Fruit fly (Drosophila melanogaster): ENCODE results near the gene CG46396.

The CG46396 gene

dm6 chr3R:6303738-6304137, at the start of gene CG46396:
Gene CG46396, plus strand, starts transcription at chr3R:6304038.
- TF ChIP-seq psq (optimal IDR thresholded peaks at IDR 0.05) (no peak), Myc (optimal IDR thresholded peaks at IDR 0.05) (no peak), ttk (optimal IDR thresholded peaks at IDR 0.05) (no peak), Sin3A (optimal IDR thresholded peaks at IDR 0.05) (no peak), h (optimal IDR thresholded peaks at IDR 0.05) (no peak), insv (optimal IDR thresholded peaks at IDR 0.05) (no peak)

- TF ChIP-seq Myc (optimal IDR thresholded peaks at IDR 0.05) (no peak), Sin3A (optimal IDR thresholded peaks at IDR 0.05) (no peak), insv (optimal IDR thresholded peaks at IDR 0.05) (no peak), h (optimal IDR thresholded peaks at IDR 0.05) (no peak), ttk (optimal IDR thresholded peaks at IDR 0.05) (no peak), psq (optimal IDR thresholded peaks at IDR 0.05) (no peak)
Observed at dm6 chr3R:6254438-6254837, 49.4 kb upstream of the CG46396 start.

- TF ChIP-seq ttk (optimal IDR thresholded peaks at IDR 0.05) (no peak), psq (optimal IDR thresholded peaks at IDR 0.05) (no peak), insv (optimal IDR thresholded peaks at IDR 0.05) (no peak), h (optimal IDR thresholded peaks at IDR 0.05) (no peak), Myc (optimal IDR thresholded peaks at IDR 0.05) (no peak), Sin3A (optimal IDR thresholded peaks at IDR 0.05) (no peak)
Observed at dm6 chr3R:6254875-6255274, 49.0 kb upstream of the CG46396 start, which contains the start of gene Osi8. Gene Osi8, plus strand, starts transcription at chr3R:6255175.

dm6 chr3R:6259837-6260236, 44.0 kb upstream of the CG46396 start, which contains the start of gene Osi9:
Gene Osi9, plus strand, starts transcription at chr3R:6260211.
- TF ChIP-seq ttk (optimal IDR thresholded peaks at IDR 0.05) = no peak
- no peak for TF ChIP-seq h (optimal IDR thresholded peaks at IDR 0.05)
- no peak for TF ChIP-seq Sin3A (optimal IDR thresholded peaks at IDR 0.05)
- TF ChIP-seq Myc (optimal IDR thresholded peaks at IDR 0.05) = no peak
- TF ChIP-seq psq (optimal IDR thresholded peaks at IDR 0.05) = no peak
- no peak for TF ChIP-seq insv (optimal IDR thresholded peaks at IDR 0.05)

- TF ChIP-seq Myc (optimal IDR thresholded peaks at IDR 0.05) (no peak), h (optimal IDR thresholded peaks at IDR 0.05) (no peak), insv (optimal IDR thresholded peaks at IDR 0.05) (no peak), Sin3A (optimal IDR thresholded peaks at IDR 0.05) (no peak), psq (optimal IDR thresholded peaks at IDR 0.05) (no peak), ttk (optimal IDR thresholded peaks at IDR 0.05) (no peak)
Observed at dm6 chr3R:6263658-6264057, 40.2 kb upstream of the CG46396 start, which contains the start of gene Osi10a. Gene Osi10a, plus strand, starts transcription at chr3R:6263958.

- TF ChIP-seq psq (optimal IDR thresholded peaks at IDR 0.05) = no peak
- no peak for TF ChIP-seq insv (optimal IDR thresholded peaks at IDR 0.05)
- TF ChIP-seq ttk (optimal IDR thresholded peaks at IDR 0.05) = no peak
- TF ChIP-seq Sin3A (optimal IDR thresholded peaks at IDR 0.05) = no peak
- TF ChIP-seq Myc (optimal IDR thresholded peaks at IDR 0.05) = no peak
- TF ChIP-seq h (optimal IDR thresholded peaks at IDR 0.05) = no peak
Observed at dm6 chr3R:6265890-6266289, 37.9 kb upstream of the CG46396 start, which contains the start of gene Osi10b. Gene Osi10b, plus strand, starts transcription at chr3R:6266190.

- TF ChIP-seq insv (optimal IDR thresholded peaks at IDR 0.05) (no peak), Myc (optimal IDR thresholded peaks at IDR 0.05) (no peak), psq (optimal IDR thresholded peaks at IDR 0.05) (no peak), Sin3A (optimal IDR thresholded peaks at IDR 0.05) (no peak), ttk (optimal IDR thresholded peaks at IDR 0.05) (no peak), h (optimal IDR thresholded peaks at IDR 0.05) (no peak)
Observed at dm6 chr3R:6268657-6269056, 35.2 kb upstream of the CG46396 start, which contains the start of gene Osi11. Gene Osi11, minus strand, starts transcription at chr3R:6268757.

- TF ChIP-seq Myc (optimal IDR thresholded peaks at IDR 0.05) (no peak), Sin3A (optimal IDR thresholded peaks at IDR 0.05) (no peak), h (optimal IDR thresholded peaks at IDR 0.05) (no peak), ttk (optimal IDR thresholded peaks at IDR 0.05) (no peak)
Observed at dm6 chr3R:6269986-6270385, 33.9 kb upstream of the CG46396 start.

- TF ChIP-seq insv (optimal IDR thresholded peaks at IDR 0.05) (no peak), ttk (optimal IDR thresholded peaks at IDR 0.05) (no peak), Myc (optimal IDR thresholded peaks at IDR 0.05) (no peak), psq (optimal IDR thresholded peaks at IDR 0.05) (no peak), h (optimal IDR thresholded peaks at IDR 0.05) (no peak), Sin3A (optimal IDR thresholded peaks at IDR 0.05) (no peak)
Observed at dm6 chr3R:6278231-6278630, 25.6 kb upstream of the CG46396 start, which contains the start of gene Osi12. Gene Osi12, plus strand, starts transcription at chr3R:6278531.

- TF ChIP-seq Myc (optimal IDR thresholded peaks at IDR 0.05) (no peak), ttk (optimal IDR thresholded peaks at IDR 0.05) (no peak), Sin3A (optimal IDR thresholded peaks at IDR 0.05) (no peak), psq (optimal IDR thresholded peaks at IDR 0.05) (no peak), h (optimal IDR thresholded peaks at IDR 0.05) (no peak), insv (optimal IDR thresholded peaks at IDR 0.05) (no peak)
Observed at dm6 chr3R:6285100-6285499, 18.7 kb upstream of the CG46396 start, which contains the start of gene CG15597. Gene CG15597, minus strand, starts transcription at chr3R:6285200.

- TF ChIP-seq Myc (optimal IDR thresholded peaks at IDR 0.05) (no peak), Sin3A (optimal IDR thresholded peaks at IDR 0.05) (no peak), insv (optimal IDR thresholded peaks at IDR 0.05) (no peak), h (optimal IDR thresholded peaks at IDR 0.05) (no peak)
Observed at dm6 chr3R:6287433-6287832, 16.4 kb upstream of the CG46396 start, which contains the start of gene CG15594. Gene CG15594, plus strand, starts transcription at chr3R:6287733.

- TF ChIP-seq ttk (optimal IDR thresholded peaks at IDR 0.05) (no peak), Sin3A (optimal IDR thresholded peaks at IDR 0.05) (no peak)
Observed at dm6 chr3R:6290289-6290688, 13.5 kb upstream of the CG46396 start.

dm6 chr3R:6291437-6291836, 12.4 kb upstream of the CG46396 start, which contains the start of gene Osi13:
Gene Osi13, plus strand, starts transcription at chr3R:6291737.
- TF ChIP-seq insv (optimal IDR thresholded peaks at IDR 0.05) (no peak), Sin3A (optimal IDR thresholded peaks at IDR 0.05) (no peak), psq (optimal IDR thresholded peaks at IDR 0.05) (no peak), Myc (optimal IDR thresholded peaks at IDR 0.05) (no peak), h (optimal IDR thresholded peaks at IDR 0.05) (no peak), ttk (optimal IDR thresholded peaks at IDR 0.05) (no peak)

Data from Kc167 (cell line).